Worm (Caenorhabditis elegans) whole organism, L2 larva: ENCODE measurements around the gene C27A7.3.

ENCODE experiments used
- ceh-82 ChIP-seq: fragments of 150-350 bp; optimal IDR thresholded peaks from 2 replicates; lab custom pipeline; 2014; ENCODE audit warnings: missing biosample characterization, missing genetic modification characterization
- elt-3 ChIP-seq: sonication (generic microtip); optimal IDR thresholded peaks from 2 replicates; lab custom pipeline; 2017; ENCODE audit warnings: missing biosample characterization, missing genetic modification characterization
- nhr-77 ChIP-seq: fragments of 150-350 bp; optimal IDR thresholded peaks from 2 replicates; lab custom pipeline; 2014; ENCODE audit warnings: missing biosample characterization, missing genetic modification characterization
- zag-1 ChIP-seq: fragments of 150-350 bp; optimal IDR thresholded peaks from 2 replicates; lab custom pipeline; 2014; ENCODE audit warnings: missing biosample characterization, missing genetic modification characterization

- TF ChIP-seq nhr-77 (no peak), elt-3 (tag; lab: Kevin White, UChicago) (no peak), zag-1 (tag; lab: Kevin White, UChicago) (no peak), ceh-82 (no peak)
These were observed 44.9 kb upstream of the C27A7.3 start, which contains the start of gene nhr-207 for ce11 chrV:12095865-12096264.
